Worm (Caenorhabditis elegans) whole organism, mixed stage, embryonic: Measurements from ENCODE around the gene rml-1.

Experiments used
- ces-1 ChIP-seq: fragments of 150-350 bp; optimal IDR thresholded peaks from 2 replicates; lab custom pipeline; 2014; ENCODE audit warnings: missing biosample characterization, missing genetic modification reagents, missing genetic modification characterization
- elt-3 ChIP-seq: fragments of 150-350 bp; optimal IDR thresholded peaks from 2 replicates; lab custom pipeline; 2014; ENCODE audit warnings: missing biosample characterization, missing genetic modification characterization
- hlh-1 ChIP-seq: fragments of 150-350 bp; optimal IDR thresholded peaks from 2 replicates; lab custom pipeline; 2014; ENCODE audit warnings: missing biosample characterization, missing genetic modification reagents, missing genetic modification characterization
- mab-5 ChIP-seq: fragments of 150-350 bp; optimal IDR thresholded peaks from 2 replicates; lab custom pipeline; 2014; ENCODE audit warnings: missing biosample characterization, missing genetic modification characterization
- nhr-28 ChIP-seq: fragments of 150-350 bp; optimal IDR thresholded peaks from 2 replicates; lab custom pipeline; 2014; ENCODE audit warnings: missing biosample characterization, missing genetic modification characterization
- nhr-76 ChIP-seq: sonication (generic microtip); optimal IDR thresholded peaks from 2 replicates; lab custom pipeline; 2017; ENCODE audit warnings: missing biosample characterization, missing genetic modification characterization
- sptf-1 ChIP-seq: sonication (generic microtip); optimal IDR thresholded peaks from 2 replicates; lab custom pipeline; 2017; ENCODE audit warnings: mild to moderate bottlenecking, missing genetic modification characterization, moderate library complexity, missing compliant biosample characterization
- unc-62 ChIP-seq: fragments of 150-350 bp; optimal IDR thresholded peaks from 2 replicates; lab custom pipeline; 2014; ENCODE audit warnings: missing biosample characterization, missing genetic modification reagents, missing genetic modification characterization

ce11 chrIII:13742028-13742427 lies 25.9 kb downstream of the rml-1 start:
- TF ChIP-seq unc-62 (GFP tag; lab: Kevin White, UChicago) (no peak), ces-1 (GFP tag; lab: Kevin White, UChicago) (no peak), nhr-76 (tag; lab: Kevin White, UChicago) (no peak), nhr-28 (tag; lab: Kevin White, UChicago) (no peak), mab-5 (no peak), sptf-1 (tag; lab: Kevin White, UChicago) (no peak), hlh-1 (no peak), elt-3 (tag; lab: Kevin White, UChicago) (no peak)
